Fruit fly (Drosophila melanogaster): ENCODE data around the gene CG31998.

Gene CG31998

dm6 chr4:205671-206252, at the start of gene CG31998:
Gene CG31998 (minus strand): TSS chr4:205945.
- no peak for TF ChIP-seq CG8478 (optimal IDR thresholded peaks at IDR 0.05)
- peak; percentile 28 to 33 for TF ChIP-seq CTCF (optimal IDR thresholded peaks at IDR 0.05)

- TF ChIP-seq CG8478 (optimal IDR thresholded peaks at IDR 0.05): no peak
- TF ChIP-seq CTCF (optimal IDR thresholded peaks at IDR 0.05): no peak
Measured at dm6 chr4:254697-255096, 49.0 kb upstream of the CG31998 start, which contains the start of gene RhoGAP102A. Gene RhoGAP102A (plus strand): TSS chr4:254997.

dm6 chr4:253176-253575, 47.4 kb upstream of the CG31998 start, which contains the start of gene dpr7:
Gene dpr7 (minus strand): TSS chr4:253329.
- TF ChIP-seq CTCF (optimal IDR thresholded peaks at IDR 0.05) (no peak), CG8478 (optimal IDR thresholded peaks at IDR 0.05) (no peak)

- TF ChIP-seq CTCF (optimal IDR thresholded peaks at IDR 0.05) (no peak), CG8478 (optimal IDR thresholded peaks at IDR 0.05) (no peak)
Measured at dm6 chr4:240850-241249, 35.1 kb upstream of the CG31998 start.

- TF ChIP-seq CTCF (optimal IDR thresholded peaks at IDR 0.05) (no peak), CG8478 (optimal IDR thresholded peaks at IDR 0.05) (no peak)
Measured at dm6 chr4:238400-238799, 32.7 kb upstream of the CG31998 start.

dm6 chr4:231185-231584, 25.4 kb upstream of the CG31998 start:
- TF ChIP-seq CG8478 (optimal IDR thresholded peaks at IDR 0.05) (no peak), CTCF (optimal IDR thresholded peaks at IDR 0.05) (no peak)

- TF ChIP-seq CTCF (optimal IDR thresholded peaks at IDR 0.05) (no peak), CG8478 (optimal IDR thresholded peaks at IDR 0.05) (no peak)
Measured at dm6 chr4:230430-230829, 24.7 kb upstream of the CG31998 start, which contains the start of gene CG1674. Gene CG1674 (plus strand): TSS chr4:230730.

- TF ChIP-seq CG8478 (optimal IDR thresholded peaks at IDR 0.05) (no peak), CTCF (optimal IDR thresholded peaks at IDR 0.05) (no peak)
Measured at dm6 chr4:227648-228047, 21.9 kb upstream of the CG31998 start, which contains the start of the genes CG31999 and yellow-h. Gene CG31999 (minus strand): TSS chr4:227748. Gene yellow-h (plus strand): TSS chr4:227922.

dm6 chr4:226751-227150, 21.0 kb upstream of the CG31998 start:
- TF ChIP-seq CTCF (optimal IDR thresholded peaks at IDR 0.05) (no peak), CG8478 (optimal IDR thresholded peaks at IDR 0.05) (no peak)

dm6 chr4:225824-226223, 20.1 kb upstream of the CG31998 start:
- no peak for TF ChIP-seq CTCF (optimal IDR thresholded peaks at IDR 0.05)
- TF ChIP-seq CG8478 (optimal IDR thresholded peaks at IDR 0.05): no peak

dm6 chr4:210011-210649, 4.4 kb upstream of the CG31998 start, which contains the start of gene Crk:
Gene Crk (plus strand): TSS chr4:210224.
- TF ChIP-seq CTCF (optimal IDR thresholded peaks at IDR 0.05) (no peak), CG8478 (optimal IDR thresholded peaks at IDR 0.05) (no peak)

dm6 chr4:193386-194334, 12.1 kb downstream of the CG31998 start, which contains the start of gene Abcd1:
Gene Abcd1 (minus strand): TSS chr4:193829.
- no peak for TF ChIP-seq CG8478 (optimal IDR thresholded peaks at IDR 0.05)
- no peak for TF ChIP-seq CTCF (optimal IDR thresholded peaks at IDR 0.05)

dm6 chr4:192540-192939, 13.2 kb downstream of the CG31998 start:
- TF ChIP-seq CG8478 (optimal IDR thresholded peaks at IDR 0.05): no peak
- TF ChIP-seq CTCF (optimal IDR thresholded peaks at IDR 0.05): no peak

dm6 chr4:183681-184080, 22.1 kb downstream of the CG31998 start:
- TF ChIP-seq CTCF (optimal IDR thresholded peaks at IDR 0.05) (no peak), CG8478 (optimal IDR thresholded peaks at IDR 0.05) (no peak)

dm6 chr4:181639-182038, 24.1 kb downstream of the CG31998 start:
- TF ChIP-seq CG8478 (optimal IDR thresholded peaks at IDR 0.05): no peak
- no peak for TF ChIP-seq CTCF (optimal IDR thresholded peaks at IDR 0.05)
